Worm (Caenorhabditis elegans) whole organism, L4 larva: ENCODE data around the gene T21E8.6.

Source experiments
- F10B5.3 ChIP-seq: sonication (generic microtip); optimal IDR thresholded peaks from 2 replicates; lab custom pipeline; 2016; ENCODE audit warnings: mild to moderate bottlenecking, missing genetic modification characterization, missing compliant biosample characterization
- F26F4.8 ChIP-seq: fragments of 200-800 bp; sonication (Bioruptor generic); conservative IDR thresholded peaks from 2 replicates; pipeline ENCODE4 v1.3.6; 2022; ENCODE audit warnings: missing genetic modification characterization, missing compliant biosample characterization
- ZK546.5 ChIP-seq, 2 experiments: sonication (generic microtip); optimal IDR thresholded peaks; 2 replicates each; lab custom pipeline; 2017; ENCODE audit warnings: missing biosample characterization in 2 of 2, missing genetic modification characterization in 2 of 2
- aha-1 ChIP-seq: fragments of 150-350 bp; peaks from one replicate; lab custom pipeline; 2014; ENCODE audit warnings: missing biosample characterization, missing genetic modification characterization
- ceh-20 ChIP-seq: fragments of 200-800 bp; sonication (Bioruptor generic); IDR thresholded peaks from 2 replicates; pipeline ENCODE4 v1.3.6; 2022; ENCODE audit warnings: missing genetic modification reagents, missing genetic modification characterization, missing compliant biosample characterization
- ceh-28 ChIP-seq: fragments of 150-350 bp; optimal IDR thresholded peaks from 2 replicates; lab custom pipeline; 2014; ENCODE audit warnings: missing biosample characterization, missing genetic modification reagents, missing genetic modification characterization
- ceh-44 ChIP-seq: fragments of 200-800 bp; sonication (Bioruptor generic); IDR thresholded peaks from 2 replicates; pipeline ENCODE4 v1.3.6; 2022; ENCODE audit warnings: missing genetic modification reagents, missing genetic modification characterization, missing compliant biosample characterization
- daf-16 ChIP-seq, 3 experiments: sonication (generic microtip); optimal IDR thresholded peaks; 2 replicates each; lab custom pipeline; 2016 to 2017; ENCODE audit warnings: missing genetic modification characterization in 3 of 3, missing genetic modification reagents in 3 of 3, mild to moderate bottlenecking in 2 of 3, missing compliant biosample characterization in 2 of 3, missing biosample characterization in 1 of 3, moderate library complexity in 1 of 3
- daf-8 ChIP-seq: fragments of 200-800 bp; sonication (Bioruptor generic); IDR thresholded peaks from 2 replicates; pipeline ENCODE4 v1.3.6; 2022; ENCODE audit warnings: missing genetic modification characterization, missing compliant biosample characterization
- dve-1 ChIP-seq: sonication (generic microtip); optimal IDR thresholded peaks from 2 replicates; lab custom pipeline; 2017; ENCODE audit warnings: antibody characterized with exemption, mild to moderate bottlenecking, missing genetic modification characterization, missing compliant biosample characterization; ENCODE audit not compliant: insufficient read depth
- fos-1 ChIP-seq: fragments of 150-350 bp; optimal IDR thresholded peaks from 2 replicates; lab custom pipeline; 2014; ENCODE audit warnings: missing biosample characterization, missing genetic modification characterization
- gei-8 ChIP-seq: fragments of 200-800 bp; sonication (Bioruptor generic); optimal IDR thresholded peaks from 2 replicates; lab custom pipeline; 2018; ENCODE audit warnings: mild to moderate bottlenecking, missing genetic modification characterization, missing compliant biosample characterization
- hlh-11 ChIP-seq: fragments of 200-800 bp; sonication (Bioruptor generic); optimal IDR thresholded peaks from 2 replicates; lab custom pipeline; 2018; ENCODE audit warnings: mild to moderate bottlenecking, missing genetic modification characterization, missing compliant biosample characterization
- hlh-30 ChIP-seq: sonication (generic microtip); optimal IDR thresholded peaks from 2 replicates; lab custom pipeline; 2017; ENCODE audit warnings: antibody characterized with exemption, mild to moderate bottlenecking, missing genetic modification characterization, missing compliant biosample characterization; ENCODE audit not compliant: insufficient read depth
- jun-1 ChIP-seq: fragments of 150-350 bp; optimal IDR thresholded peaks from 2 replicates; lab custom pipeline; 2014; ENCODE audit warnings: missing biosample characterization, missing genetic modification reagents, missing genetic modification characterization
- lin-29 ChIP-seq: fragments of 200-800 bp; sonication (Bioruptor generic); IDR thresholded peaks from 2 replicates; pipeline ENCODE4 v1.3.6; 2022; ENCODE audit warnings: missing genetic modification reagents, missing genetic modification characterization, missing compliant biosample characterization
- mdl-1 ChIP-seq, 2 experiments: fragments of 150-350 bp in 1 of 2; sonication (generic microtip) in 1 of 2; optimal IDR thresholded peaks; 2 replicates each; lab custom pipeline; 2014 to 2017; ENCODE audit warnings: missing biosample characterization in 2 of 2, missing genetic modification characterization in 2 of 2
- mes-2 ChIP-seq: sonication (generic microtip); optimal IDR thresholded peaks from 2 replicates; lab custom pipeline; 2016; ENCODE audit warnings: missing genotype, mild to moderate bottlenecking, missing genetic modification characterization, missing compliant biosample characterization; ENCODE audit not compliant: poor library complexity, severe bottlenecking
- mxl-3 ChIP-seq: fragments of 200-800 bp; sonication (Bioruptor generic); optimal IDR thresholded peaks from 2 replicates; lab custom pipeline; 2018; ENCODE audit warnings: mild to moderate bottlenecking, missing genetic modification characterization, missing compliant biosample characterization
- nhr-102 ChIP-seq: sonication (generic microtip); optimal IDR thresholded peaks from 2 replicates; lab custom pipeline; 2016; ENCODE audit warnings: mild to moderate bottlenecking, missing genetic modification characterization, moderate library complexity, missing compliant biosample characterization
- nhr-11 ChIP-seq: fragments of 150-350 bp; optimal IDR thresholded peaks from 2 replicates; lab custom pipeline; 2014; ENCODE audit warnings: missing biosample characterization, missing genetic modification characterization
- nhr-48 ChIP-seq: sonication (generic microtip); optimal IDR thresholded peaks from 2 replicates; lab custom pipeline; 2016; ENCODE audit warnings: mild to moderate bottlenecking, missing genetic modification characterization, missing compliant biosample characterization
- nhr-76 ChIP-seq: fragments of 150-350 bp; optimal IDR thresholded peaks from 2 replicates; lab custom pipeline; 2014; ENCODE audit warnings: missing biosample characterization, missing genetic modification characterization
- sdz-12 ChIP-seq: fragments of 200-800 bp; sonication (Bioruptor generic); optimal IDR thresholded peaks from 2 replicates; lab custom pipeline; 2018; ENCODE audit warnings: mild to moderate bottlenecking, missing genetic modification characterization, missing compliant biosample characterization
- skn-1 ChIP-seq: fragments of 150-350 bp; optimal IDR thresholded peaks from 2 replicates; lab custom pipeline; 2014; ENCODE audit warnings: missing biosample characterization, missing genetic modification characterization
- spr-1 ChIP-seq: sonication (generic microtip); optimal IDR thresholded peaks from 2 replicates; lab custom pipeline; 2016; ENCODE audit warnings: mild to moderate bottlenecking, missing genetic modification characterization, missing compliant biosample characterization
- tag-97 ChIP-seq: fragments of 200-800 bp; sonication (Bioruptor generic); IDR thresholded peaks from 2 replicates; pipeline ENCODE4 v1.3.6; 2022; ENCODE audit warnings: missing genetic modification characterization, missing compliant biosample characterization
- unc-39 ChIP-seq: sonication (generic microtip); optimal IDR thresholded peaks from 2 replicates; lab custom pipeline; 2017; ENCODE audit warnings: missing biosample characterization, missing genetic modification characterization
- unc-62 ChIP-seq, 3 experiments: fragments of 150-350 bp in 1 of 3; sonication (generic microtip); optimal IDR thresholded peaks in 2 of 3; peaks in 1 of 3; 1 replicate in 1 of 3; 2 replicates in 2 of 3; lab custom pipeline; 2014 to 2017; ENCODE audit warnings: missing biosample characterization in 3 of 3, missing genetic modification characterization in 3 of 3, missing genetic modification reagents in 3 of 3, missing genotype in 1 of 3
- zfp-2 ChIP-seq: sonication (generic microtip); optimal IDR thresholded peaks from 2 replicates; lab custom pipeline; 2016; ENCODE audit warnings: mild to moderate bottlenecking, missing genetic modification characterization, missing compliant biosample characterization
- zip-2 ChIP-seq: fragments of 150-350 bp; optimal IDR thresholded peaks from 2 replicates; lab custom pipeline; 2014; ENCODE audit warnings: missing biosample characterization, missing genetic modification characterization
- ztf-11 ChIP-seq: fragments of 150-350 bp; optimal IDR thresholded peaks from 2 replicates; lab custom pipeline; 2014; ENCODE audit warnings: missing biosample characterization, missing genetic modification characterization
- ztf-7 ChIP-seq: fragments of 150-350 bp; optimal IDR thresholded peaks from 2 replicates; lab custom pipeline; 2014; ENCODE audit warnings: missing biosample characterization, missing genetic modification characterization

Gene T21E8.6

DNA sequence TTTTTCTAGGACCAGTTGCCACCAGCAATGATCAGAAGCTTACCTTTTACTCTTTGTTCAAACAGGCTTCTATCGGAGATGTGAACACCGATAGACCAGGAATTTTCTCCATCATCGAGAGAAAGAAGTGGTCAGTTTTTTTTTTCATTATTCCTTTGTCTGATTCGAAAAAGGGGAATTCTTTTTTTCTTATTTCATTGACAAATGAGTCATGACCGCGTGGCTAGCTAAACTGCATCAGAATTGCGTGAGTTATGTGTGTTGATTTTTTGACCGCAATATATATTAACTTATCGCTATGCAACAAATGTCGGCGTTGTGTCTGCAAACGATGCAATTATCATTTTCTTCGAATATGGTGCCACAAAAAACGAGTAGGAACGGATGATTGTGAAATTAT lies 21.3 kb downstream of the T21E8.6 start (continued):
- TF ChIP-seq zfp-2 (tag; lab: Kevin White, UChicago) (no peak), nhr-76 (tag; lab: Kevin White, UChicago) (no peak), mxl-3 (GFP tag; lab: Kevin White, UChicago) (peak; percentile 33), dve-1 (tag; lab: Kevin White, UChicago) (peak; percentile 39), sdz-12 (GFP tag; lab: Kevin White, UChicago) (no peak), unc-62 (GFP tag; optimal IDR thresholded peaks at IDR 0.05 in 1 of 2; lab: Kevin White, UChicago) (peak in 1 of 2 experiments; percentile 45), unc-62 (tag; optimal IDR thresholded peaks at IDR 0.05; lab: Kevin White, UChicago) (no peak), zip-2 (no peak), gei-8 (GFP tag; lab: Kevin White, UChicago) (no peak), hlh-30 (tag; lab: Kevin White, UChicago) (peak; percentile 6), spr-1 (tag; lab: Kevin White, UChicago) (no peak), mes-2 (tag; lab: Kevin White, UChicago) (no peak)

DNA sequence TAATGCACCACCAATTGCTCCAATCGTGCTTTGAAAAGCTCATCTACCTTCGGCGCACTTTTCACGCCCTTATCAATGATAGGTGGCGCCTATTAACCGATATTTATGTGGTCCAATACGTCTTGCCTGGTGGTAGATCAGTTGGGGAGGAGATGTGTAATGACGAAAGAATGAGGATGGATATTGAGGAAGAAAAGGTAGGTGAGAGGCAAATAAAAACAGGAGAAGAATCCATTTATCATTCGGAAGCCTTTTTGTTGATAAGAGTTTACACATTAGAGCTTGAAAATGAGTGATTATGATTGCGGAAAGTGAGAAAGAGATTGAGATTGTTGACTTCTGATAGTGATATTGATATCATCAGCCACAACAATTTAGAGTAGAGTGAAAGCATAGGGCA lies 25.3 kb downstream of the T21E8.6 start:
- TF ChIP-seq daf-16 (GFP tag; optimal IDR thresholded peaks at IDR 0.05; lab: Kevin White, UChicago) = peak in 1 of 2 experiments; percentile 64
- TF ChIP-seq daf-16 (tag; optimal IDR thresholded peaks at IDR 0.05; lab: Kevin White, UChicago) = no peak
- no peak for TF ChIP-seq ztf-11 (tag; lab: Kevin White, UChicago)
- TF ChIP-seq, all 104 proteins: peak for 1

DNA sequence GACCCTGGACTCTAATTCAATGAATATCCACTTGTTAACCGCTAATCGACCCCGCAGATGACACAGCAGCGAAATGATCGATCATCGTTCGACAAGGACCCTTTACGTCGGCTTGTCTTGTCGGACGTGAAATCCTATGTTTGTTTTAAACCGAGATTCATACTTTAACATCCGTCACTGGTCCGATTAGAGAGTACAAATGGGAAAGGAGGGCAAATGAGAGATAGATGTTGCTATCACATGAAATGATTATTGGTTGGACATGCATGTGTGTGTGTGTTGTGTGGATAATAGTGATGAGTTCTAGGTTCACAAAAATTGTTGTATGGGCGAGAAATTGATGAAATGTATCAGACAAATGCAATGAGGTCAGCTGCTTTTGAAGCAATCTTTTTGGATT lies 27.6 kb downstream of the T21E8.6 start:
- TF ChIP-seq F10B5.3 (tag; lab: Kevin White, UChicago) = no peak
- peak in 1 of 2 experiments; percentile 96 for TF ChIP-seq unc-62 (GFP tag; optimal IDR thresholded peaks at IDR 0.05 in 1 of 2; lab: Kevin White, UChicago)
- no peak for TF ChIP-seq unc-62 (tag; optimal IDR thresholded peaks at IDR 0.05; lab: Kevin White, UChicago)
- TF ChIP-seq nhr-11 (tag; lab: Kevin White, UChicago) = peak; percentile 34
- peak; percentile 2 for TF ChIP-seq hlh-11
- TF ChIP-seq nhr-102 (tag; lab: Kevin White, UChicago) = no peak
- no peak for TF ChIP-seq lin-29 (GFP tag; lab: Robert Waterston, UW)
- no peak for TF ChIP-seq tag-97 (GFP tag; lab: Robert Waterston, UW)

DNA sequence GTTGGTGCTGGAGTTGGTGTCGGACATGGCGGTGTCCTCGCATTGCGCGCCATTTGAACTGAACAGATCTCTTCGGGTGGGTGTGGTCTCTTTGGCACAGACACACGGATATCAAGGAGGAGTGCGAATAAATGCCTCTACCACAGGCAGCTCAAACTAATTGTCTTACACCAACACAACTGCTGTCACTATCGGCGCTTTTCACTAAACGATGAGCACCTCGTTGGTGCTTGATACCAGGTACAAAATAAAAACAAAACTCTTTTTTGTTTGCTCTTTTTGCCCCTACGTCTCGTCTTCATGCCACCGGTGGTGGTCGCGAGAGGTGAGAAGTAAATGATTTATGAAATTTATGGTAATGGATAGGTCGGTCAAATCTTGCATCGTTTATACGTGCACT lies 28.6 kb downstream of the T21E8.6 start, which contains the start of gene F47B10.8:
F47B10.8 (minus strand) TSS at position 101 of the 400 bp plus-strand sequence.
- no peak for TF ChIP-seq zfp-2 (tag; lab: Kevin White, UChicago)
- TF ChIP-seq ceh-28 (tag; lab: Kevin White, UChicago) = no peak
- TF ChIP-seq aha-1 (tag; lab: Kevin White, UChicago) = peak; percentile 8
- peak in 1 of 2 experiments; percentile 4 for TF ChIP-seq daf-16 (GFP tag; optimal IDR thresholded peaks at IDR 0.05; lab: Kevin White, UChicago)
- no peak for TF ChIP-seq daf-16 (tag; optimal IDR thresholded peaks at IDR 0.05; lab: Kevin White, UChicago)
- TF ChIP-seq ceh-20 (GFP tag; lab: Robert Waterston, UW) = no peak

DNA sequence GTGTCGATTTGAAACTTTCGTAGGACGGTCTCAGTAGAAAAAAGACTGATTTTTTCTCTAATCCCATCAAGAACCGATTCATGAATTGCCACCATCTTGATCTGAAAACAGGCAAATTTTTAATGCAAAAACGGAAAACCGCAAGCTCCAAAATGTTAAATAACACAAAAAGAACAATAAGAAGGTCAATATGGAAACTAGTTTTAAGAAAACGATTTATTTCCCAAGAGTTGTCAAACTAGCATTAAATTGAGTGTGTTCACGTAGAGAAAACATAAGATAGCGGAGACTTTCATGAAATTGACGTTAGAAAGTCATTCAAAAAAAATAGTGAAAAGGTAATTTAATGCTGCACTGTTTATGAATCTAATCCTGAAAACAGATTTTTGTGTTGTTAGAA lies 31.9 kb downstream of the T21E8.6 start, which contains the start of gene F47B10.9:
F47B10.9 (minus strand) TSS at position 101 of the 400 bp plus-strand sequence.
- TF ChIP-seq zfp-2 (tag; lab: Kevin White, UChicago) = no peak
- TF ChIP-seq daf-8 (GFP tag; lab: Robert Waterston, UW) = no peak
- TF ChIP-seq skn-1 = no peak
- TF ChIP-seq ztf-7 = no peak
- no peak for TF ChIP-seq jun-1
- TF ChIP-seq mdl-1 (tag; optimal IDR thresholded peaks at IDR 0.05; lab: Kevin White, UChicago) = no peak
- no peak for TF ChIP-seq F26F4.8 (GFP tag; lab: Robert Waterston, UW)
- TF ChIP-seq ZK546.5 (tag; optimal IDR thresholded peaks at IDR 0.05; lab: Kevin White, UChicago) = no peak
- TF ChIP-seq ceh-28 (tag; lab: Kevin White, UChicago) = no peak
- no peak for TF ChIP-seq fos-1 (tag; lab: Kevin White, UChicago)
- TF ChIP-seq tag-97 (GFP tag; lab: Robert Waterston, UW) = no peak
- TF ChIP-seq nhr-48 (tag; lab: Kevin White, UChicago) = no peak
- no peak for TF ChIP-seq dve-1 (tag; lab: Kevin White, UChicago)
- no peak for TF ChIP-seq ceh-44 (GFP tag; lab: Robert Waterston, UW)
- no peak for TF ChIP-seq unc-39 (tag; lab: Kevin White, UChicago)
